Worm (Caenorhabditis elegans): ENCODE results near the gene nhr-134.

- no peak for TF ChIP-seq him-1 (tag; optimal IDR thresholded peaks at IDR 0.05)
- TF ChIP-seq W03F9.2 (tag; optimal IDR thresholded peaks at IDR 0.05), result no peak
- TF ChIP-seq dao-5 (tag; optimal IDR thresholded peaks at IDR 0.05), result no peak
Observed at ce11 chrV:2216927-2217326, 14.1 kb upstream of the nhr-134 start.

Data from whole organism, L4/young adult.